Fruit fly (Drosophila melanogaster) Kc167 (cell line): ENCODE data around the gene CG14454.
"Not testable (repeated sequence)": the region's sequence is repeated elsewhere in the genome, so short reads cannot be mapped to it uniquely, and the experiment has no call there.

ENCODE experiments used
- Myc ChIP-seq: fragments of >200 bp; optimal IDR thresholded peaks from 2 replicates; lab custom pipeline; 2017; ENCODE audit warnings: missing external identifiers
- Sin3A ChIP-seq: fragments of >200 bp; optimal IDR thresholded peaks from 2 replicates; lab custom pipeline; 2018; ENCODE audit warnings: missing external identifiers
- h ChIP-seq: fragments of >200 bp; optimal IDR thresholded peaks from 3 replicates; lab custom pipeline; 2018; ENCODE audit warnings: missing external identifiers
- insv ChIP-seq: fragments of >200 bp; optimal IDR thresholded peaks from 3 replicates; lab custom pipeline; 2018; ENCODE audit warnings: missing external identifiers
- psq ChIP-seq: fragments of >200 bp; optimal IDR thresholded peaks from 2 replicates; lab custom pipeline; 2017; ENCODE audit warnings: missing external identifiers
- ttk ChIP-seq: sonication (Bioruptor generic); optimal IDR thresholded peaks from 2 replicates; lab custom pipeline; 2017; ENCODE audit warnings: missing external identifiers

CG14454 gene

dm6 chr3L:22692428-22692827 lies at the start of gene CG14454:
Gene CG14454 (minus strand): TSS chr3L:22692528.
- TF ChIP-seq psq; h (lab: Kevin White, UChicago); ttk (lab: Kevin White, UChicago): not testable (repeated sequence)

dm6 chr3L:22741389-22742120 lies 49.2 kb upstream of the CG14454 start, which contains the start of gene CG7369:
Gene CG7369 (plus strand): TSS chr3L:22741793.
- TF ChIP-seq ttk (lab: Kevin White, UChicago) (no peak), psq (no peak), h (lab: Kevin White, UChicago) (no peak), insv (lab: Kevin White, UChicago) (no peak), Myc (no peak), Sin3A (lab: Kevin White, UChicago) (no peak)

dm6 chr3L:22737732-22738611 lies 45.6 kb upstream of the CG14454 start, which contains the start of gene CG11241:
Gene CG11241 (minus strand): TSS chr3L:22738420.
- no peak for TF ChIP-seq psq

- TF ChIP-seq insv (lab: Kevin White, UChicago) (no peak), psq (no peak), Myc (no peak), h (lab: Kevin White, UChicago) (no peak), ttk (lab: Kevin White, UChicago) (no peak), Sin3A (lab: Kevin White, UChicago) (no peak)
Measured at dm6 chr3L:22733607-22734006, 41.3 kb upstream of the CG14454 start.

- TF ChIP-seq Sin3A (lab: Kevin White, UChicago) (no peak), h (lab: Kevin White, UChicago) (no peak), Myc (no peak), ttk (lab: Kevin White, UChicago) (no peak), psq (no peak), insv (lab: Kevin White, UChicago) (no peak)
Measured at dm6 chr3L:22731393-22731792, 39.1 kb upstream of the CG14454 start.

dm6 chr3L:22729466-22729865 lies 37.1 kb upstream of the CG14454 start, which contains the start of gene CG32454:
Gene CG32454 (plus strand): TSS chr3L:22729766.
- TF ChIP-seq Sin3A (lab: Kevin White, UChicago) (no peak), insv (lab: Kevin White, UChicago) (no peak), h (lab: Kevin White, UChicago) (no peak), Myc (no peak), ttk (lab: Kevin White, UChicago) (no peak), psq (no peak)

dm6 chr3L:22727739-22728335 lies 35.5 kb upstream of the CG14454 start, which contains the start of the genes CG14450 and CG11367:
Gene CG14450 (minus strand): TSS chr3L:22727789.
Gene CG11367 (plus strand): TSS chr3L:22728111.
- TF ChIP-seq h (lab: Kevin White, UChicago) (no peak), Sin3A (lab: Kevin White, UChicago) (no peak), psq (no peak), Myc (no peak), insv (lab: Kevin White, UChicago) (no peak), ttk (lab: Kevin White, UChicago) (no peak)

dm6 chr3L:22724046-22724771 lies 31.9 kb upstream of the CG14454 start:
- TF ChIP-seq h (lab: Kevin White, UChicago), result no peak
- no peak for TF ChIP-seq insv (lab: Kevin White, UChicago)
- no peak for TF ChIP-seq Sin3A (lab: Kevin White, UChicago)
- TF ChIP-seq Myc, result no peak
- TF ChIP-seq psq, result no peak

dm6 chr3L:22721991-22722390 lies 29.7 kb upstream of the CG14454 start, which contains the start of gene CG14451:
Gene CG14451 (minus strand): TSS chr3L:22722091.
- TF ChIP-seq insv (lab: Kevin White, UChicago) (no peak), Sin3A (lab: Kevin White, UChicago) (no peak), ttk (lab: Kevin White, UChicago) (no peak), h (lab: Kevin White, UChicago) (no peak), Myc (no peak), psq (no peak)

- not testable (repeated sequence) for TF ChIP-seq insv (lab: Kevin White, UChicago); psq; ttk (lab: Kevin White, UChicago)
Measured at dm6 chr3L:22720694-22721270, 28.5 kb upstream of the CG14454 start, which contains the start of gene mael. Gene mael (plus strand): TSS chr3L:22721203.
